Worm (Caenorhabditis elegans) whole organism, L3 larva: ENCODE results near the gene F44A2.3.

ENCODE experiments used
- R02D3.7 ChIP-seq: fragments of 150-350 bp; optimal IDR thresholded peaks from 2 replicates; lab custom pipeline; 2014; ENCODE audit warnings: missing biosample characterization, missing genetic modification characterization
- aly-2 ChIP-seq: fragments of 150-350 bp; optimal IDR thresholded peaks from 2 replicates; lab custom pipeline; 2014; ENCODE audit warnings: missing biosample characterization, missing genetic modification characterization
- ama-1 ChIP-seq: fragments of 150-350 bp; optimal IDR thresholded peaks from 2 replicates; lab custom pipeline; 2018
- ceh-16 ChIP-seq: sonication (generic microtip); optimal IDR thresholded peaks from 2 replicates; lab custom pipeline; 2017; ENCODE audit warnings: missing biosample characterization, missing genetic modification characterization
- ceh-82 ChIP-seq: fragments of 150-350 bp; optimal IDR thresholded peaks from 2 replicates; lab custom pipeline; 2014; ENCODE audit warnings: missing biosample characterization, missing genetic modification characterization
- ceh-9 ChIP-seq: sonication (generic microtip); optimal IDR thresholded peaks from 2 replicates; lab custom pipeline; 2018; ENCODE audit warnings: missing biosample characterization, missing genetic modification characterization
- daf-12 ChIP-seq: fragments of 150-350 bp; optimal IDR thresholded peaks from 2 replicates; lab custom pipeline; 2014; ENCODE audit warnings: missing biosample characterization, missing genetic modification reagents, missing genetic modification characterization
- egl-27 ChIP-seq: sonication (generic microtip); optimal IDR thresholded peaks from 4 replicates; lab custom pipeline; 2017; ENCODE audit warnings: missing biosample characterization, missing genetic modification reagents, missing genetic modification characterization
- egl-5 ChIP-seq: fragments of 150-350 bp; optimal IDR thresholded peaks from 2 replicates; lab custom pipeline; 2017; ENCODE audit warnings: missing biosample characterization, missing genetic modification reagents, missing genetic modification characterization, inconsistent platforms
- elt-1 ChIP-seq: fragments of 150-350 bp; optimal IDR thresholded peaks from 2 replicates; lab custom pipeline; 2014; ENCODE audit warnings: missing biosample characterization, missing genetic modification characterization
- elt-2 ChIP-seq: sonication (generic microtip); optimal IDR thresholded peaks from 2 replicates; lab custom pipeline; 2016; ENCODE audit warnings: missing genetic modification reagents, mild to moderate bottlenecking, missing genetic modification characterization, missing compliant biosample characterization
- elt-3 ChIP-seq, 3 experiments: fragments of 150-350 bp in 1 of 3; sonication (generic microtip) in 2 of 3; optimal IDR thresholded peaks; 2 replicates in 2 of 3; 4 replicates in 1 of 3; lab custom pipeline; 2014 to 2017; ENCODE audit warnings: missing biosample characterization in 3 of 3, missing genetic modification characterization in 3 of 3
- fkh-10 ChIP-seq: sonication (generic microtip); optimal IDR thresholded peaks from 2 replicates; lab custom pipeline; 2017; ENCODE audit warnings: missing biosample characterization, missing genetic modification reagents, missing genetic modification characterization
- fkh-2 ChIP-seq: fragments of 150-350 bp; optimal IDR thresholded peaks from 2 replicates; lab custom pipeline; 2014; ENCODE audit warnings: missing biosample characterization, missing genetic modification reagents, missing genetic modification characterization
- fos-1 ChIP-seq: fragments of 150-350 bp; optimal IDR thresholded peaks from 2 replicates; lab custom pipeline; 2014; ENCODE audit warnings: missing biosample characterization, missing genetic modification characterization
- hmg-11 ChIP-seq: sonication (generic microtip); optimal IDR thresholded peaks from 2 replicates; lab custom pipeline; 2016; ENCODE audit warnings: missing genetic modification characterization, missing compliant biosample characterization
- jun-1 ChIP-seq: fragments of 150-350 bp; optimal IDR thresholded peaks from 2 replicates; lab custom pipeline; 2014; ENCODE audit warnings: missing biosample characterization, missing genetic modification reagents, missing genetic modification characterization
- lin-39 ChIP-seq: fragments of 150-350 bp; optimal IDR thresholded peaks from 2 replicates; lab custom pipeline; 2018; ENCODE audit warnings: missing biosample characterization, missing genetic modification reagents, missing genetic modification characterization
- lsy-12 ChIP-seq: sonication (generic microtip); optimal IDR thresholded peaks from 2 replicates; lab custom pipeline; 2016; ENCODE audit warnings: mild to moderate bottlenecking, missing genetic modification characterization, missing compliant biosample characterization
- mdl-1 ChIP-seq: fragments of 150-350 bp; optimal IDR thresholded peaks from 2 replicates; lab custom pipeline; 2014; ENCODE audit warnings: missing biosample characterization, missing genetic modification characterization
- mml-1 ChIP-seq: fragments of 150-350 bp; sonication (generic microtip); optimal IDR thresholded peaks from 3 replicates; lab custom pipeline; 2014; ENCODE audit warnings: missing biosample characterization, missing genetic modification characterization
- nfya-1 ChIP-seq: sonication (generic microtip); optimal IDR thresholded peaks from 2 replicates; lab custom pipeline; 2017; ENCODE audit warnings: missing genetic modification characterization, mild to moderate bottlenecking, missing compliant biosample characterization, antibody characterized with exemption, moderate library complexity; ENCODE audit not compliant: insufficient read depth
- nhr-11 ChIP-seq: fragments of 150-350 bp; optimal IDR thresholded peaks from 2 replicates; lab custom pipeline; 2014; ENCODE audit warnings: missing biosample characterization, missing genetic modification characterization
- nhr-12 ChIP-seq: fragments of 150-350 bp; optimal IDR thresholded peaks from 2 replicates; lab custom pipeline; 2014; ENCODE audit warnings: missing biosample characterization, missing genetic modification characterization
- nhr-23 ChIP-seq: fragments of 150-350 bp; optimal IDR thresholded peaks from 2 replicates; lab custom pipeline; 2014; ENCODE audit warnings: missing biosample characterization, missing genetic modification reagents, missing genetic modification characterization
- nhr-237 ChIP-seq: fragments of 150-350 bp; optimal IDR thresholded peaks from 2 replicates; lab custom pipeline; 2014; ENCODE audit warnings: missing biosample characterization, missing genetic modification characterization
- nhr-25 ChIP-seq: sonication (generic microtip); optimal IDR thresholded peaks from 2 replicates; lab custom pipeline; 2017; ENCODE audit warnings: missing biosample characterization, missing genetic modification characterization
- nhr-28 ChIP-seq: fragments of 150-350 bp; optimal IDR thresholded peaks from 2 replicates; lab custom pipeline; 2014; ENCODE audit warnings: missing biosample characterization, missing genetic modification characterization
- nhr-43 ChIP-seq: sonication (generic microtip); optimal IDR thresholded peaks from 2 replicates; lab custom pipeline; 2016; ENCODE audit warnings: mild to moderate bottlenecking, missing genetic modification characterization, missing compliant biosample characterization; ENCODE audit not compliant: poor library complexity, severe bottlenecking
- nhr-67 ChIP-seq: fragments of 150-350 bp; optimal IDR thresholded peaks from 2 replicates; lab custom pipeline; 2014; ENCODE audit warnings: missing biosample characterization, missing genetic modification characterization
- nhr-76 ChIP-seq: fragments of 150-350 bp; sonication (generic microtip); optimal IDR thresholded peaks from 5 replicates; lab custom pipeline; 2014; ENCODE audit warnings: missing biosample characterization, missing genetic modification characterization
- pha-4 ChIP-seq: fragments of 150-350 bp; optimal IDR thresholded peaks from 2 replicates; lab custom pipeline; 2014; ENCODE audit warnings: missing biosample characterization, missing genetic modification reagents, missing genetic modification characterization
- pqm-1 ChIP-seq: fragments of 150-350 bp; optimal IDR thresholded peaks from 2 replicates; lab custom pipeline; 2017; ENCODE audit warnings: missing biosample characterization, missing genetic modification characterization, inconsistent platforms
- skn-1 ChIP-seq: fragments of 150-350 bp; optimal IDR thresholded peaks from 2 replicates; lab custom pipeline; 2014; ENCODE audit warnings: missing biosample characterization, missing genetic modification characterization
- snpc-4 ChIP-seq: fragments of 150-350 bp; optimal IDR thresholded peaks from 2 replicates; lab custom pipeline; 2014; ENCODE audit warnings: missing biosample characterization, missing genetic modification characterization
- unc-39 ChIP-seq: sonication (generic microtip); optimal IDR thresholded peaks from 4 replicates; lab custom pipeline; 2017; ENCODE audit warnings: missing biosample characterization, missing genetic modification characterization
- unc-62 ChIP-seq: fragments of 150-350 bp; sonication (generic microtip); optimal IDR thresholded peaks from 4 replicates; lab custom pipeline; 2014; ENCODE audit warnings: missing biosample characterization, missing genetic modification reagents, missing genetic modification characterization
- ztf-4 ChIP-seq: fragments of 150-350 bp; optimal IDR thresholded peaks from 2 replicates; lab custom pipeline; 2014; ENCODE audit warnings: missing biosample characterization, missing genetic modification characterization

F44A2.3 gene

ce11 chrV:9321185-9321584, 16.0 kb downstream of the F44A2.3 start, which contains the start of gene F44A2.7:
Gene F44A2.7 (plus strand): TSS chrV:9321485.
- TF ChIP-seq mml-1 (tag; lab: Kevin White, UChicago): no peak
- peak; percentile 13 for TF ChIP-seq elt-2

- no peak for TF ChIP-seq nhr-67 (tag; lab: Kevin White, UChicago)
- no peak for TF ChIP-seq mml-1 (tag; lab: Kevin White, UChicago)
- TF ChIP-seq nhr-12: no peak
- no peak for TF ChIP-seq jun-1
- no peak for TF ChIP-seq nhr-76
- TF ChIP-seq unc-39 (tag; lab: Kevin White, UChicago): no peak
- TF ChIP-seq fkh-2 (tag; lab: Kevin White, UChicago): no peak
- no peak for TF ChIP-seq ama-1 (lab: Kevin White, UChicago)
- TF ChIP-seq nhr-11 (tag; lab: Kevin White, UChicago): no peak
- TF ChIP-seq mdl-1: no peak
- no peak for TF ChIP-seq fos-1 (tag; lab: Kevin White, UChicago)
- TF ChIP-seq R02D3.7 (tag; lab: Kevin White, UChicago): no peak
- no peak for TF ChIP-seq ceh-82 (tag; lab: Kevin White, UChicago)
- no peak for TF ChIP-seq elt-3 (tag; optimal IDR thresholded peaks at IDR 0.05; lab: Kevin White, UChicago)
- no peak for TF ChIP-seq nhr-237 (tag; lab: Kevin White, UChicago)
- TF ChIP-seq daf-12 (tag; lab: Kevin White, UChicago): no peak
- no peak for TF ChIP-seq snpc-4 (tag; lab: Kevin White, UChicago)
- no peak for TF ChIP-seq egl-5 (tag; lab: Kevin White, UChicago)
- TF ChIP-seq nhr-23 (tag; lab: Kevin White, UChicago): no peak
- no peak for TF ChIP-seq ztf-4 (tag; lab: Kevin White, UChicago)
These were observed 17.7 kb downstream of the F44A2.3 start, which contains the start of gene tag-153 for ce11 chrV:9322886-9323285. Gene tag-153 (plus strand): TSS chrV:9323085.

- TF ChIP-seq nhr-25 (peak; percentile 65), egl-27 (tag; lab: Kevin White, UChicago) (no peak), pha-4 (tag; lab: Kevin White, UChicago) (peak; percentile 14), elt-2 (peak; percentile 20), mdl-1 (no peak), mml-1 (tag; lab: Kevin White, UChicago) (no peak)
These were observed 19.0 kb downstream of the F44A2.3 start for ce11 chrV:9324167-9324566.

ce11 chrV:9326903-9327302, 21.7 kb downstream of the F44A2.3 start:
- TF ChIP-seq pqm-1 (tag; lab: Kevin White, UChicago) (no peak), ztf-4 (tag; lab: Kevin White, UChicago) (no peak), hmg-11 (tag; lab: Kevin White, UChicago) (no peak), lin-39 (tag; lab: Kevin White, UChicago) (no peak), aly-2 (no peak), mml-1 (tag; lab: Kevin White, UChicago) (no peak), ceh-82 (tag; lab: Kevin White, UChicago) (no peak), ceh-16 (tag; lab: Kevin White, UChicago) (no peak), unc-62 (GFP tag; lab: Kevin White, UChicago) (no peak), elt-2 (no peak), elt-3 (tag; optimal IDR thresholded peaks at IDR 0.05; lab: Kevin White, UChicago) (no peak), nhr-28 (tag; lab: Kevin White, UChicago) (no peak), nfya-1 (tag; lab: Kevin White, UChicago) (no peak), ama-1 (lab: Kevin White, UChicago) (no peak), fkh-10 (no peak)

- TF ChIP-seq pqm-1 (tag; lab: Kevin White, UChicago): no peak
- TF ChIP-seq R02D3.7 (tag; lab: Kevin White, UChicago): no peak
- TF ChIP-seq nhr-23 (tag; lab: Kevin White, UChicago): peak; percentile 87
- TF ChIP-seq nhr-67 (tag; lab: Kevin White, UChicago): no peak
- TF ChIP-seq nhr-43 (tag; lab: Kevin White, UChicago): peak; percentile 53
- no peak for TF ChIP-seq nhr-12
- no peak for TF ChIP-seq mdl-1
- no peak for TF ChIP-seq elt-1 (tag; lab: Kevin White, UChicago)
- no peak for TF ChIP-seq ceh-9 (tag; lab: Kevin White, UChicago)
- peak; percentile 72 for TF ChIP-seq elt-2
- TF ChIP-seq nhr-25: peak; percentile 49
- no peak for TF ChIP-seq lsy-12 (tag; lab: Kevin White, UChicago)
- no peak for TF ChIP-seq skn-1
- TF ChIP-seq, all 47 proteins: peak for 4
These were observed 22.5 kb downstream of the F44A2.3 start for ce11 chrV:9327691-9328090.
